Worm (Caenorhabditis elegans): ENCODE measurements around the gene F47B8.14.
"Not testable (repeated sequence)": the region's sequence is repeated elsewhere in the genome, so short reads cannot be mapped to it uniquely, and the experiment has no call there.

The F47B8.14 gene

DNA sequence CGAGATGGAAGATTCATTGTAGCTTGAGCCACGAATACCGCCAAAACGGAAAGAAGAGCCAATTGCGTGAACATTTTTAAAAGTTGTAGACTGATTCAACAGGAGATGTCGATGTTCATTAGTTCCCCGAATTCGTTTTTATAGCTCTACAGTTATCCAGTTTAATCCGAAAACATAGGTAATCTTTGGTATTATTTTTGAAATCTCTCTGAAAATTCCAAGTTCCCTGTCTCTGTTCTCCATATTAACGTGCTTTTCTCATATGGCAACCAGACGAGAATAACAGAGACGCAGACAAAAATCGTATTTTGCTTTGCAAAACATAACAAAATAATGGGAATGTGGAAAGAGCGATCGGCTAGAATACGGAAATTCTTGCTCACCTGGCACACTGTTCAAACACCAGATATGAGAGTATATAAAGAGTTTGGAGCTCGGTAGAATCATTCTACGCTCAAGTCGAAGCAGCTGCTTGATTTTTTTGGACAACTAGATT lies 20.7 kb upstream of the F47B8.14 start, which contains the start of the genes spig-3 and F14D7.12:
Gene spig-3, minus strand, starts transcription at position 101 of the 496 bp plus-strand sequence.
Gene F14D7.12, plus strand, starts transcription at position 446 of the 496 bp plus-strand sequence.
- TF ChIP-seq ceh-39 (tag; optimal IDR thresholded peaks at IDR 0.05) (no peak), ceh-43 (GFP tag; optimal IDR thresholded peaks at IDR 0.05) (no peak), unc-120 (tag; optimal IDR thresholded peaks at IDR 0.05; ENCODE audit: poor library complexity, severe bottlenecking) (no peak), elt-3 (tag; optimal IDR thresholded peaks at IDR 0.05) (no peak), unc-62 (GFP tag; optimal IDR thresholded peaks at IDR 0.05) (no peak), zip-8 (tag; optimal IDR thresholded peaks at IDR 0.05) (no peak), M03D4.4 (tag; optimal IDR thresholded peaks at IDR 0.05) (no peak), tbx-8 (GFP tag; optimal IDR thresholded peaks at IDR 0.05) (no peak)

DNA sequence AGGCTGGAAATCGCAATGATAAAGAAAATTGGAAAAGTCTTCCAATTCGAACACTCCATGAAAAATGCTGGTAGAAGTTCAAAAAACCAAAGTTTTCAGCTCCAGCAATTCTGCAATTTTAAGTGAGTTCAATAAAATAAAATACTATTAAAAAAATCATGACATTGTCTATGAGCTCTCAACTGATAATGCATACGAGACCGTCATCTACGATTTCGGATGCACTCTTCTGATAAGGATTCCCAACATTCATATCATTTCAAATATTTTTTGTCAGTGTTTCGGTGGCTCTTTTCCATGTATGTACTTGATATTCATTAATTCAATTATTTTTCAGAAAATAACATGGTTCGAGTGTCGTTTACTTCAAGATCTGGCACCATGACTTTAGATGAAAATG lies 19.3 kb upstream of the F47B8.14 start, which contains the start of gene F14D7.6:
Gene F14D7.6, plus strand, starts transcription at position 338 of the 400 bp plus-strand sequence.
- TF ChIP-seq ztf-11 (tag; optimal IDR thresholded peaks at IDR 0.05) (no peak), cnd-1 (tag; optimal IDR thresholded peaks at IDR 0.05) (no peak), blmp-1 (tag; optimal IDR thresholded peaks at IDR 0.05) (no peak), pha-4 (tag; optimal IDR thresholded peaks at IDR 0.05) (no peak), nhr-2 (tag; optimal IDR thresholded peaks at IDR 0.05) (no peak), bed-3 (GFP tag; optimal IDR thresholded peaks at IDR 0.05) (no peak)

DNA sequence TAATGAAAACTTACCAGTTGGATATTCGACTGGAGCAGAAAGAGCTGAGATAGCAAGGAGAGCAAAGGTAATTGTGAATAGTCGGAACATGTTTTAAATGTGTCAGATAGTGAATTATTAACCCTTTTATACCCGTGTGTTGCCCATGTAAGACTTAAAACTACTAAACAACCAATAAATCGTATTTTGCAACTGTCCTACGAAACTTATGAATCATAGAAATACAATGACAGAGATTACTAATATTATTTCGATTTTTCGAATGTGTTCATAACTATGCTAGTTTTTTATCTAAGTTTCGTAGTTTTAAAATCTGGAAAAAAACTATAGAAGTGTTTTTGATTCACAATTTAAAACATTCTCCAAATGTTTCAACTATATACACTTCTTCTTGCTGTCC lies 13.6 kb upstream of the F47B8.14 start, which contains the start of gene spig-4:
Gene spig-4, minus strand, starts transcription at position 101 of the 400 bp plus-strand sequence.
- not testable (repeated sequence) for TF ChIP-seq zip-8 (tag; optimal IDR thresholded peaks at IDR 0.05); ceh-83 (GFP tag; optimal IDR thresholded peaks at IDR 0.05); nhr-76 (tag; optimal IDR thresholded peaks at IDR 0.05)

DNA sequence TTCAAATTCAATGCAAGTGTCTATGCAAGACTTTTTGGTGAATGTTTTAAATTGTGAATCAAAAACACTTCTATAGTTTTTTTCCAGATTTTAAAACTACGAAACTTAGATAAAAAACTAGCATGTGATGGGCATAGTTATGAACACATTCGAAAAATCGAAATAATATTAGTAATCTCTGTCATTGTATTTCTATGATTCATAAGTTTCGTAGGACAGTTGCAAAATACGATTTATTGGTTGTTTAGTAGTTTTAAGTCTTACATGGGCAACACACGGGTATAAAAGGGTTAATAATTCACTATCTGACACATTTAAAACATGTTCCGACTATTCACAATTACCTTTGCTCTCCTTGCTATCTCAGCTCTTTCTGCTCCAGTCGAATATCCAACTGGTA lies 12.2 kb upstream of the F47B8.14 start, which contains the start of gene spig-5:
Gene spig-5, plus strand, starts transcription at position 301 of the 400 bp plus-strand sequence.
- TF ChIP-seq zip-8 (tag; optimal IDR thresholded peaks at IDR 0.05); unc-39 (tag; optimal IDR thresholded peaks at IDR 0.05); sem-2 (GFP tag; optimal IDR thresholded peaks at IDR 0.05): not testable (repeated sequence)

DNA sequence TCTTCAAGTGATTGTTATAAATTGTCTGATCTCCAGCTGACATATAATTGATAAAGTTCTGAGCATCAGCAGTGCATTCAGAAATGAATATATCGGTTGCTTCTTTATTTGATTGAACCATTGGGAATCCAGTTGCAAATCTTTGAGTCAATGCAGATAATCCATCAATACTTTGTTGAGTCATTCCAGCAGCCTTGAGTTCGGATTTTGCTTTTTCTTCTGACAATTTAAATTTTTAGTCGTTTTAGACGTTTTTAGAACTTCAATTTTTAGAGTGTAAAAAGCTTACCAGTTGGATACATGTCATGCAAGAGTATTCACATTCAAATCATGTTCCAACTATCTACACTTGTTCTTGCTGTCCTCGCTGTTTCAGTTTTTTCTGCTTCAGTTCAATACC lies 10.7 kb upstream of the F47B8.14 start, which contains the start of gene F14D7.14:
Gene F14D7.14, plus strand, starts transcription at position 301 of the 400 bp plus-strand sequence.
- TF ChIP-seq ces-1 (GFP tag; optimal IDR thresholded peaks at IDR 0.05); zip-8 (tag; optimal IDR thresholded peaks at IDR 0.05); nhr-76 (tag; optimal IDR thresholded peaks at IDR 0.05): not testable (repeated sequence)

DNA sequence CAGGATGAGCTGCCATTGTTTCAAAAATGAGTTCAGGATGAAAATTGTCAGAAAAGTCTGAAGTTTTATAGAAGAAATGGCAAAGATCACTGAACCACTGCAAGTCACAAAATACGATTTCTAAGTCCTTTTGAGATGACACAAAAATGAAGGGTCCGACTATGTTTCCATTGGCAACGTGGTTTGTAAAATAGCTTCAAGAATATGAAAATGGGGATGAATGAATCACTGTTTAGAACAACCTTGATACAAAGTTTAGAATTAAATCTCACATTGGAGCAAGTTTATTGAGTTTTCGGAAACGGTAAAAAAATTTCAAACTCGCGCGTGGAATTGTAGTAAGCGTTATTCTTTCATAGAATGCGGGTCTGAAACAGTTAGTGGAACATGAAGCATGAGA lies 9.2 kb upstream of the F47B8.14 start, which contains the start of gene ddn-3:
Gene ddn-3, minus strand, starts transcription at position 101 of the 400 bp plus-strand sequence.
- TF ChIP-seq unc-39 (tag; optimal IDR thresholded peaks at IDR 0.05) (no peak), ceh-39 (tag; optimal IDR thresholded peaks at IDR 0.05) (no peak), sem-2 (GFP tag; optimal IDR thresholded peaks at IDR 0.05) (no peak), bed-3 (GFP tag; optimal IDR thresholded peaks at IDR 0.05) (no peak), lin-32 (GFP tag; optimal IDR thresholded peaks at IDR 0.05) (no peak), unc-120 (tag; optimal IDR thresholded peaks at IDR 0.05; ENCODE audit: poor library complexity, severe bottlenecking) (no peak), elt-3 (tag; optimal IDR thresholded peaks at IDR 0.05) (no peak), nhr-76 (tag; optimal IDR thresholded peaks at IDR 0.05) (no peak), ceh-83 (GFP tag; optimal IDR thresholded peaks at IDR 0.05) (no peak), elt-1 (tag; optimal IDR thresholded peaks at IDR 0.05; ENCODE audit: borderline replicate concordance, insufficient read depth) (no peak), zip-8 (tag; optimal IDR thresholded peaks at IDR 0.05) (no peak), ceh-43 (GFP tag; optimal IDR thresholded peaks at IDR 0.05) (no peak), nhr-28 (tag; optimal IDR thresholded peaks at IDR 0.05) (no peak), drap-1 (GFP tag; optimal IDR thresholded peaks at IDR 0.05) (no peak), lsy-2 (tag; optimal IDR thresholded peaks at IDR 0.05) (no peak)

DNA sequence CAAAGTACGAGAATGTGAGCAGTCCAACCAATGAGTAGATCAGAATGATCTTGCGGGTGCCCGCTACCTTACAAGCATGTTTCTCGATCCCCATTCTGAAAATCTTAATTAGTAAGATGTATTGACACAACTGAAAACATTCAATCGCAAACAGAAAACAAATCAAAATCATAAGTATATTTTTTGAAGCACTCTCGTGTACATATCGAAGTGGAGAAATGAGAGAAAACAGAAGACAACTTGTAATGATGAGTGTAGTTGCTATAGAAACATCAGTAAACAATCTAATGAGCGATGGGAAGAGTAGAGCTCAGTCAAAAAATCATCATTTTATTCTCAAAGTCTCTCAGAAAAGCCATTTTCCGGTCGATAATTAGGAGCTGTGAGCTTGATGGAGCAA lies 7.7 kb upstream of the F47B8.14 start, which contains the start of gene F14D7.8:
Gene F14D7.8, minus strand, starts transcription at position 101 of the 400 bp plus-strand sequence.
- TF ChIP-seq sptf-1 (tag; optimal IDR thresholded peaks at IDR 0.05) (no peak), nhr-237 (tag; optimal IDR thresholded peaks at IDR 0.05) (no peak), hlh-1 (tag; optimal IDR thresholded peaks at IDR 0.05) (no peak), lin-32 (GFP tag; optimal IDR thresholded peaks at IDR 0.05) (no peak), unc-120 (tag; optimal IDR thresholded peaks at IDR 0.05; ENCODE audit: poor library complexity, severe bottlenecking) (no peak), nhr-12 (tag; optimal IDR thresholded peaks at IDR 0.05) (no peak), nhr-2 (tag; optimal IDR thresholded peaks at IDR 0.05) (no peak), mls-2 (tag; optimal IDR thresholded peaks at IDR 0.05) (no peak), nhr-28 (tag; optimal IDR thresholded peaks at IDR 0.05) (no peak), bed-3 (GFP tag; optimal IDR thresholded peaks at IDR 0.05) (no peak), sem-2 (GFP tag; optimal IDR thresholded peaks at IDR 0.05) (no peak), mab-5 (tag; optimal IDR thresholded peaks at IDR 0.05) (no peak), tbx-8 (GFP tag; optimal IDR thresholded peaks at IDR 0.05) (no peak), ztf-11 (tag; optimal IDR thresholded peaks at IDR 0.05) (no peak), ham-2 (GFP tag; optimal IDR thresholded peaks at IDR 0.05) (no peak), flh-1 (GFP tag; optimal IDR thresholded peaks at IDR 0.05) (no peak), ces-1 (GFP tag; optimal IDR thresholded peaks at IDR 0.05) (no peak), elt-1 (tag; optimal IDR thresholded peaks at IDR 0.05; ENCODE audit: borderline replicate concordance, insufficient read depth) (no peak)
